Fruit fly (Drosophila melanogaster): Measurements from ENCODE around the gene Rrp40.

Gene Rrp40

dm6 chr2L:1692857-1693256 is 35.7 kb upstream of the Rrp40 start:
- TF ChIP-seq ftz-f1 (GFP tag; optimal IDR thresholded peaks at IDR 0.05) (peak; percentile 31), Dbx (GFP tag; IDR thresholded peaks at IDR 0.05) (0 out of 3 replicates have a peak, but pooled peaks have one; percentile 8), CG18764 (GFP tag; optimal IDR thresholded peaks at IDR 0.05) (no peak), CG11696 (GFP tag; IDR thresholded peaks at IDR 0.05) (no peak), CG10543 (GFP tag; optimal IDR thresholded peaks at IDR 0.05) (no peak), chinmo (GFP tag; IDR thresholded peaks at IDR 0.05; ENCODE audit: partially characterized antibody) (peak; percentile 99), kay (GFP tag; optimal IDR thresholded peaks at IDR 0.05) (peak; percentile 3), GATAe (GFP tag; conservative IDR thresholded peaks at IDR 0.05) (peak; percentile 32; the same call in 1 of the 2 replicates), cg (GFP tag; optimal IDR thresholded peaks at IDR 0.05) (peak; percentile 8), CG34376 (GFP tag; optimal IDR thresholded peaks at IDR 0.05) (peak; percentile 5), Pdp1 (GFP tag; optimal IDR thresholded peaks at IDR 0.05) (peak in 1 of 2 experiments; percentile 97), CG13624 (GFP tag; optimal IDR thresholded peaks at IDR 0.05) (peak; percentile 35), Blimp-1 (GFP tag; optimal IDR thresholded peaks at IDR 0.05) (peak; percentile 33), Hey (tag; optimal IDR thresholded peaks at IDR 0.05) (no peak), sob (GFP tag; IDR thresholded peaks at IDR 0.05) (0 out of 2 replicates have a peak, but pooled peaks have one; percentile 18), grau (tag; optimal IDR thresholded peaks at IDR 0.05) (no peak), CG7372 (GFP tag; IDR thresholded peaks at IDR 0.05) (peak; percentile 71), crol (GFP tag; IDR thresholded peaks at IDR 0.05) (peak; percentile 60; the same call in 1 of the 2 replicates), Vsx1 (GFP tag; optimal IDR thresholded peaks at IDR 0.05) (peak; percentile 10), pan (optimal IDR thresholded peaks at IDR 0.05) (no peak), pan (GFP tag; optimal IDR thresholded peaks at IDR 0.05 in 1 of 2, IDR thresholded peaks at IDR 0.05 in 1 of 2) (peak in 1 of 2 experiments; percentile 47), Nf-YC (tag; optimal IDR thresholded peaks at IDR 0.05) (peak; percentile 71), sens-2 (GFP tag; IDR thresholded peaks at IDR 0.05) (peak; percentile 69; the same call in 1 of the 2 replicates), CG13296 (GFP tag; optimal IDR thresholded peaks at IDR 0.05) (no peak)

- no peak for TF ChIP-seq CG7745 (tag; optimal IDR thresholded peaks at IDR 0.05)
- no peak for TF ChIP-seq Atf-2 (GFP tag; optimal IDR thresholded peaks at IDR 0.05)
- no peak for TF ChIP-seq bcd (GFP tag; optimal IDR thresholded peaks at IDR 0.05)
- peak; percentile 74 for TF ChIP-seq Ets65A (GFP tag)
- peak; percentile 93 for TF ChIP-seq chinmo (GFP tag; IDR thresholded peaks at IDR 0.05; ENCODE audit: partially characterized antibody)
- no peak for TF ChIP-seq D19A (tag; optimal IDR thresholded peaks at IDR 0.05)
- TF ChIP-seq CG11723 (GFP tag; optimal IDR thresholded peaks at IDR 0.05), result no peak
- no peak for TF ChIP-seq CG10267 (tag; optimal IDR thresholded peaks at IDR 0.05)
- no peak for TF ChIP-seq CG11093 (GFP tag; IDR thresholded peaks at IDR 0.05)
Measured at dm6 chr2L:1696269-1696668, 32.3 kb upstream of the Rrp40 start.

dm6 chr2L:1704746-1705145 is 23.8 kb upstream of the Rrp40 start, which contains the start of gene cpb:
Gene cpb, plus strand, starts transcription at chr2L:1704902.
- TF ChIP-seq CG4617 (GFP tag; optimal IDR thresholded peaks at IDR 0.05; ENCODE audit: borderline replicate concordance) (peak; percentile 75), CG6854 (GFP tag; optimal IDR thresholded peaks at IDR 0.05) (no peak), Lhr (GFP tag; optimal IDR thresholded peaks at IDR 0.05) (no peak), eyg (GFP tag; optimal IDR thresholded peaks at IDR 0.05) (no peak), grn (GFP tag; optimal IDR thresholded peaks at IDR 0.05) (no peak), kay (GFP tag; optimal IDR thresholded peaks at IDR 0.05) (peak; percentile 73), CG2129 (GFP tag; IDR thresholded peaks at IDR 0.05; ENCODE audit: partially characterized antibody) (peak; percentile 78), pzg (GFP tag; optimal IDR thresholded peaks at IDR 0.05) (peak; percentile 62), Tbp (GFP tag; optimal IDR thresholded peaks at IDR 0.05) (no peak), CG14965 (GFP tag; optimal IDR thresholded peaks at IDR 0.05; ENCODE audit: borderline replicate concordance) (no peak), CG16815 (GFP tag; optimal IDR thresholded peaks at IDR 0.05) (no peak), Sry-δ (GFP tag; optimal IDR thresholded peaks at IDR 0.05) (peak; percentile 92), stwl (tag; optimal IDR thresholded peaks at IDR 0.05) (peak; percentile 61), CG12155 (GFP tag; optimal IDR thresholded peaks at IDR 0.05) (no peak), CG2116 (GFP tag; optimal IDR thresholded peaks at IDR 0.05) (peak; percentile 78), cad (GFP tag; optimal IDR thresholded peaks at IDR 0.05) (no peak), sim (GFP tag; IDR thresholded peaks at IDR 0.05) (no peak), mld (GFP tag; IDR thresholded peaks at IDR 0.05; ENCODE audit: partially characterized antibody) (peak; percentile 83; the same call in 1 of the 3 replicates), Opbp (GFP tag; IDR thresholded peaks at IDR 0.05; ENCODE audit: partially characterized antibody) (peak; percentile 93)

Data from whole organism, embryonic.